Worm (Caenorhabditis elegans) whole organism, early embryonic: ENCODE data around the gene clc-10.

Experiments used
- B0310.2 ChIP-seq: sonication (generic microtip); optimal IDR thresholded peaks from 2 replicates; lab custom pipeline; 2016; ENCODE audit warnings: mild to moderate bottlenecking, missing genetic modification characterization, missing compliant biosample characterization
- F13C5.2 ChIP-seq: sonication (generic microtip); optimal IDR thresholded peaks from 2 replicates; lab custom pipeline; 2017; ENCODE audit warnings: mild to moderate bottlenecking, missing genetic modification characterization, inconsistent platforms, missing compliant biosample characterization
- aly-1 ChIP-seq: sonication (generic microtip); optimal IDR thresholded peaks from 2 replicates; lab custom pipeline; 2016; ENCODE audit warnings: missing genetic modification characterization, missing compliant biosample characterization
- ama-1 ChIP-seq: fragments of 150-350 bp; optimal IDR thresholded peaks from 2 replicates; lab custom pipeline; 2014
- ceh-13 ChIP-seq: fragments of 200-800 bp; sonication (Bioruptor generic); optimal IDR thresholded peaks from 2 replicates; lab custom pipeline; 2018; ENCODE audit warnings: mild to moderate bottlenecking, missing genetic modification characterization, missing compliant biosample characterization
- flt-1 ChIP-seq: fragments of 200-800 bp; sonication (Bioruptor generic); IDR thresholded peaks from 2 replicates; pipeline ENCODE4 v1.3.6; 2022; ENCODE audit warnings: missing genetic modification characterization, missing compliant biosample characterization
- hnd-1 ChIP-seq: sonication (generic microtip); optimal IDR thresholded peaks from 2 replicates; lab custom pipeline; 2016; ENCODE audit warnings: missing genetic modification characterization, missing compliant biosample characterization
- sea-1 ChIP-seq: fragments of 200-800 bp; sonication (Bioruptor generic); conservative IDR thresholded peaks from 2 replicates; pipeline ENCODE4 v1.3.6; 2022; ENCODE audit warnings: missing genetic modification characterization, missing compliant biosample characterization
- tbx-11 ChIP-seq: fragments of 200-800 bp; sonication (Bioruptor generic); IDR thresholded peaks from 2 replicates; pipeline ENCODE4 v1.3.6; 2022; ENCODE audit warnings: missing genetic modification characterization, missing compliant biosample characterization

- no peak for TF ChIP-seq tbx-11 (GFP tag; lab: Robert Waterston, UW)
- TF ChIP-seq ama-1: no peak
- no peak for TF ChIP-seq hnd-1 (tag; lab: Kevin White, UChicago)
- no peak for TF ChIP-seq aly-1
- TF ChIP-seq flt-1: no peak
- no peak for TF ChIP-seq F13C5.2 (tag; lab: Kevin White, UChicago)
- TF ChIP-seq sea-1 (GFP tag; lab: Robert Waterston, UW): no peak
- no peak for TF ChIP-seq B0310.2 (tag; lab: Kevin White, UChicago)
- TF ChIP-seq ceh-13: no peak
Observed at ce11 chrIII:6028432-6028831, 28.4 kb upstream of the clc-10 start, which contains the start of gene tbx-7.
